Fruit fly (Drosophila melanogaster): ENCODE measurements around the gene CG8066.

CG8066 gene

dm6 chr3R:14565065-14565977, 3.3 kb downstream of the CG8066 start, which contains the start of gene CG14852:
Gene CG14852 (plus strand): TSS chr3R:14565927.
- TF ChIP-seq CG9948 (tag; optimal IDR thresholded peaks at IDR 0.05) = no peak
- TF ChIP-seq CG4496 (GFP tag; IDR thresholded peaks at IDR 0.05) = no peak
- TF ChIP-seq CG8159 (tag; optimal IDR thresholded peaks at IDR 0.05) = no peak
- no peak for TF ChIP-seq Pif1A (GFP tag; optimal IDR thresholded peaks at IDR 0.05)
- TF ChIP-seq CG14655 (GFP tag; optimal IDR thresholded peaks at IDR 0.05) = no peak
- no peak for TF ChIP-seq CG8301 (tag; optimal IDR thresholded peaks at IDR 0.05)
- TF ChIP-seq Snoo (tag; optimal IDR thresholded peaks at IDR 0.05) = no peak

DNA sequence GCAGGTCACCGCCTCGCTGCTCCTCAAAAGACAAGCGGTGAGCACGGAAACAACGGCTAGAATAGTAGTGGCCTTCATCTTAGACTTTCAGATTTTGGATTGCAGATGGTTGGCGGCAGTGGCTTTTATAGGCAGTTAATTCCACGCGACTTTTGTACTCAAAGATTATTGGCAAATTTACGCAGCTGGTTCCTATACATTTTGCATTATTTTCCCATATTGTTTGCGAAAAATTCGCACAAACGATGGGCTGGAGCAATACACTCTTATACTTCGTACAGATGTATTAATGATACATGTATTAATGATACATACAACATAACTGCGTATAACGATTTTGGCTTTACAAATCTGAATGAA, 4.0 kb downstream of the CG8066 start, which contains the start of gene CG8087:
Gene CG8087, minus strand, starts transcription at position 101 of the 360 bp plus-strand sequence.
- TF ChIP-seq Pif1B (GFP tag; optimal IDR thresholded peaks at IDR 0.05) = no peak
- TF ChIP-seq CG34367 (tag; optimal IDR thresholded peaks at IDR 0.05) = no peak
- no peak for TF ChIP-seq CG8159 (tag; optimal IDR thresholded peaks at IDR 0.05)
- no peak for TF ChIP-seq CG8301 (tag; optimal IDR thresholded peaks at IDR 0.05)
- TF ChIP-seq Ets98B (GFP tag; IDR thresholded peaks at IDR 0.05) = no peak
- no peak for TF ChIP-seq CG10348 (GFP tag; IDR thresholded peaks at IDR 0.05)
- TF ChIP-seq CG13204 (GFP tag; optimal IDR thresholded peaks at IDR 0.05) = no peak
- TF ChIP-seq CG14655 (GFP tag; optimal IDR thresholded peaks at IDR 0.05) = no peak
- no peak for TF ChIP-seq CG12605 (GFP tag; IDR thresholded peaks at IDR 0.05)
- TF ChIP-seq EcR (GFP tag; optimal IDR thresholded peaks at IDR 0.05) = no peak
- TF ChIP-seq gl (tag; optimal IDR thresholded peaks at IDR 0.05) = no peak
- TF ChIP-seq CG4496 (GFP tag; IDR thresholded peaks at IDR 0.05) = no peak

DNA sequence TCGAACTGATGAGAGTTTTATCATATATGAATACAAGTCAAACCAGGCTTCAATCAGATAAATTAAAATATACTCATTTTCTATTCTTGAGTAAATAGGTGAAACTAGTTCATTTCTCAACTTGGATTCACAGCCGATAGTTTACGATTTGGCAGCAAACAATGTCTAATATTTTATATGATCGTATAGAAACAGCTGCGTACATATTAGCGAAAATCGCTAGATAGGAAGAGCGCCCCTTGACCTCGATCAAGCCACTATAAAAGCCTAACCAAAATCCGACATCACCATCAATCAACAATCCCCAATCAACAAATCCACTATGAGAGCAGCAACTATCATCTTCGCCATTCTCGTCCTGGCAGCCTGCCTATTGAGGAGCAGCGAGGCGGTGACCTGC, 6.6 kb downstream of the CG8066 start, which contains the start of gene CG14851:
Gene CG14851, plus strand, starts transcription at position 301 of the 400 bp plus-strand sequence.
- no peak for TF ChIP-seq CG17806 (tag; optimal IDR thresholded peaks at IDR 0.05)
- no peak for TF ChIP-seq CG15710 (tag; optimal IDR thresholded peaks at IDR 0.05)
- no peak for TF ChIP-seq CG14655 (GFP tag; optimal IDR thresholded peaks at IDR 0.05)
- no peak for TF ChIP-seq CG9948 (tag; optimal IDR thresholded peaks at IDR 0.05)
- no peak for TF ChIP-seq CG13204 (GFP tag; optimal IDR thresholded peaks at IDR 0.05)
- no peak for TF ChIP-seq Ets98B (GFP tag; IDR thresholded peaks at IDR 0.05)
- no peak for TF ChIP-seq Pif1B (GFP tag; optimal IDR thresholded peaks at IDR 0.05)
- no peak for TF ChIP-seq CG8301 (tag; optimal IDR thresholded peaks at IDR 0.05)
- TF ChIP-seq CG10348 (GFP tag; IDR thresholded peaks at IDR 0.05) = no peak
- no peak for TF ChIP-seq CG8159 (tag; optimal IDR thresholded peaks at IDR 0.05)
- TF ChIP-seq Snoo (tag; optimal IDR thresholded peaks at IDR 0.05) = no peak
- TF ChIP-seq rn (GFP tag; IDR thresholded peaks at IDR 0.05) = no peak
- no peak for TF ChIP-seq EcR (GFP tag; optimal IDR thresholded peaks at IDR 0.05)
- TF ChIP-seq CG4496 (GFP tag; IDR thresholded peaks at IDR 0.05) = no peak
- TF ChIP-seq CG32121 (GFP tag; IDR thresholded peaks at IDR 0.05) = no peak
- no peak for TF ChIP-seq Pif1A (GFP tag; optimal IDR thresholded peaks at IDR 0.05)
- TF ChIP-seq CG12605 (GFP tag; IDR thresholded peaks at IDR 0.05) = no peak
- TF ChIP-seq CG34367 (tag; optimal IDR thresholded peaks at IDR 0.05) = no peak
- no peak for TF ChIP-seq fd96Ca (GFP tag; IDR thresholded peaks at IDR 0.05)
- TF ChIP-seq D1 (tag; optimal IDR thresholded peaks at IDR 0.05) = no peak

- TF ChIP-seq CG12605 (GFP tag; IDR thresholded peaks at IDR 0.05) (no peak), CG9948 (tag; optimal IDR thresholded peaks at IDR 0.05) (no peak), CG34367 (tag; optimal IDR thresholded peaks at IDR 0.05) (no peak), Pif1A (GFP tag; optimal IDR thresholded peaks at IDR 0.05) (no peak), Ets98B (GFP tag; IDR thresholded peaks at IDR 0.05) (no peak), fd96Ca (GFP tag; IDR thresholded peaks at IDR 0.05) (no peak), EcR (GFP tag; optimal IDR thresholded peaks at IDR 0.05) (no peak), CG14655 (GFP tag; optimal IDR thresholded peaks at IDR 0.05) (no peak), CG8159 (tag; optimal IDR thresholded peaks at IDR 0.05) (no peak), CG17806 (tag; optimal IDR thresholded peaks at IDR 0.05) (no peak), rn (GFP tag; IDR thresholded peaks at IDR 0.05) (no peak), CG32121 (GFP tag; IDR thresholded peaks at IDR 0.05) (no peak), gl (tag; optimal IDR thresholded peaks at IDR 0.05) (no peak), D1 (tag; optimal IDR thresholded peaks at IDR 0.05) (no peak), CG15710 (tag; optimal IDR thresholded peaks at IDR 0.05) (no peak), CG4496 (GFP tag; IDR thresholded peaks at IDR 0.05) (no peak)
Measured at dm6 chr3R:14560635-14561034, 8.0 kb downstream of the CG8066 start, which contains the start of gene Jig. Gene Jig (plus strand): TSS chr3R:14560935.

dm6 chr3R:14559954-14560353, 8.7 kb downstream of the CG8066 start, which contains the start of gene CG14854:
Gene CG14854 (minus strand): TSS chr3R:14560054.
- TF ChIP-seq CG14655 (GFP tag; optimal IDR thresholded peaks at IDR 0.05) = no peak
- TF ChIP-seq CG15710 (tag; optimal IDR thresholded peaks at IDR 0.05) = no peak
- TF ChIP-seq fd96Ca (GFP tag; IDR thresholded peaks at IDR 0.05) = no peak
- TF ChIP-seq CG34367 (tag; optimal IDR thresholded peaks at IDR 0.05) = no peak

DNA sequence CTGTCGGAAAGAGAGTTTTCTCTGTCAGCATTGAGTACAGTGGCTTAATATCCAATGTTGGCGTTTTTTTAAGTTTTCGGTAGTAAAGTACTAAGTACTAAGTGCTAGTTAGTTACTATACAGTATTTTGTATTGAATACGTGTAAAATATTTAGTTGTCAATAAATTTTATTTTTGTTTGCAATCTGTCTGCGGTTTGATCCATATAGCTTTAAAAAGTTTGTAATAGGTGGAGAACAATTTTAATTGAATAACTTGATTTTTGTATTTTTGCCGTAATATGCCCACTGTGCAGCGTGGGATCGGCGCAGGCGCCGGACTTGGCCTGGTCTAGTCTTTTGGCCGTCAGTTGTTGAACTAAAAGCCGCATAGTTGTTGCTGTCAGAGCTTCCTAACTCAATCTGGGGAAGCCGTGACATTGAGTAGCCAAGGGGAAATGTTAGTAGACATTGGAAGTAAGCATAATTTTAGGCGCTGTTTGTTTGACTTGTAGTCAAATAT, 10.2 kb downstream of the CG8066 start:
- TF ChIP-seq gl (tag; optimal IDR thresholded peaks at IDR 0.05) = no peak
- TF ChIP-seq Pif1A (GFP tag; optimal IDR thresholded peaks at IDR 0.05) = peak; percentile 72
- peak; percentile 63 for TF ChIP-seq Snoo (tag; optimal IDR thresholded peaks at IDR 0.05)
- 0 out of 2 replicates have a peak, but pooled peaks have one; percentile 30 for TF ChIP-seq CG12605 (GFP tag; IDR thresholded peaks at IDR 0.05)
- peak; percentile 59 for TF ChIP-seq CG17806 (tag; optimal IDR thresholded peaks at IDR 0.05)
- peak; percentile 67 for TF ChIP-seq CG9948 (tag; optimal IDR thresholded peaks at IDR 0.05)
- no peak for TF ChIP-seq EcR (GFP tag; optimal IDR thresholded peaks at IDR 0.05)
- TF ChIP-seq CG4496 (GFP tag; IDR thresholded peaks at IDR 0.05) = peak; percentile 78; the same call in 2 of the 3 replicates
- TF ChIP-seq CG13204 (GFP tag; optimal IDR thresholded peaks at IDR 0.05) = no peak
- peak; percentile 82 for TF ChIP-seq CG8159 (tag; optimal IDR thresholded peaks at IDR 0.05)
- TF ChIP-seq CG15710 (tag; optimal IDR thresholded peaks at IDR 0.05) = peak; percentile 67
- TF ChIP-seq D1 (tag; optimal IDR thresholded peaks at IDR 0.05) = no peak
- TF ChIP-seq Pif1B (GFP tag; optimal IDR thresholded peaks at IDR 0.05) = peak; percentile 46
- peak; percentile 64 for TF ChIP-seq fd96Ca (GFP tag; IDR thresholded peaks at IDR 0.05)
- TF ChIP-seq CG14655 (GFP tag; optimal IDR thresholded peaks at IDR 0.05) = peak; percentile 83
- TF ChIP-seq CG32121 (GFP tag; IDR thresholded peaks at IDR 0.05) = peak; percentile 83
- TF ChIP-seq CG34367 (tag; optimal IDR thresholded peaks at IDR 0.05) = peak; percentile 22
- TF ChIP-seq CG10348 (GFP tag; IDR thresholded peaks at IDR 0.05) = peak; percentile 51
- TF ChIP-seq CG8301 (tag; optimal IDR thresholded peaks at IDR 0.05) = peak; percentile 82
- peak; percentile 61 for TF ChIP-seq rn (GFP tag; IDR thresholded peaks at IDR 0.05)
- TF ChIP-seq Ets98B (GFP tag; IDR thresholded peaks at IDR 0.05) = peak; percentile 77
